Worm (Caenorhabditis elegans) whole organism, L3 larva: ENCODE results near the gene nlp-28.

Experiments
- ceh-82 ChIP-seq: fragments of 150-350 bp; optimal IDR thresholded peaks from 2 replicates; lab custom pipeline; 2014; ENCODE audit warnings: missing biosample characterization, missing genetic modification characterization
- ceh-9 ChIP-seq: sonication (generic microtip); optimal IDR thresholded peaks from 2 replicates; lab custom pipeline; 2018; ENCODE audit warnings: missing biosample characterization, missing genetic modification characterization
- lsy-12 ChIP-seq: sonication (generic microtip); optimal IDR thresholded peaks from 2 replicates; lab custom pipeline; 2016; ENCODE audit warnings: mild to moderate bottlenecking, missing genetic modification characterization, missing compliant biosample characterization
- nhr-67 ChIP-seq: fragments of 150-350 bp; optimal IDR thresholded peaks from 2 replicates; lab custom pipeline; 2014; ENCODE audit warnings: missing biosample characterization, missing genetic modification characterization
- unc-39 ChIP-seq: sonication (generic microtip); optimal IDR thresholded peaks from 4 replicates; lab custom pipeline; 2017; ENCODE audit warnings: missing biosample characterization, missing genetic modification characterization
- unc-62 ChIP-seq: fragments of 150-350 bp; sonication (generic microtip); optimal IDR thresholded peaks from 4 replicates; lab custom pipeline; 2014; ENCODE audit warnings: missing biosample characterization, missing genetic modification reagents, missing genetic modification characterization
- ztf-4 ChIP-seq: fragments of 150-350 bp; optimal IDR thresholded peaks from 2 replicates; lab custom pipeline; 2014; ENCODE audit warnings: missing biosample characterization, missing genetic modification characterization

DNA sequence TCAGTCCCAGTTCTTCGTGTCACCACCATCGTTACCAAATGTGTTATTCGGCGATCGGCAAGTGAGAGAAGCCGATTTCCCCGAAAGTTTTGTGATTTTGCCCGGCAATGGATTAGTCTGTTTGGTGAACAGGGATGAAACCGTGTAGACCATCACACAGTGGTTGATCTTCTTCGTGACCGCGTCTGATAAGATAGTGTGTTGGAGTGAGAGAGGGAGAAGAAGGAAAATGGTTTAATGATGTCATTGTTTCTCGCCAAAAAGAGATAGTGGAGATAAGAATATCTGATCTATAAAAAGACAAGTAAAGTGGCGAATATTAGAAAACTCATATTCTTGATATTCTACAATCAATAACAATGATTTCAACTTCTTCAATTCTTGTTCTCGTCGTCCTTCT, 7.9 kb upstream of the nlp-28 start, which contains the start of gene nlp-31:
- no peak for TF ChIP-seq nhr-67 (tag; lab: Kevin White, UChicago)
- no peak for TF ChIP-seq unc-39 (tag; lab: Kevin White, UChicago)
- no peak for TF ChIP-seq lsy-12 (tag; lab: Kevin White, UChicago)
- TF ChIP-seq unc-62 (GFP tag; lab: Kevin White, UChicago): no peak
- no peak for TF ChIP-seq ceh-9 (tag; lab: Kevin White, UChicago)
- no peak for TF ChIP-seq ztf-4 (tag; lab: Kevin White, UChicago)
- TF ChIP-seq ceh-82 (tag; lab: Kevin White, UChicago): no peak
